Fruit fly (Drosophila melanogaster): ENCODE results near the gene MED24.

The MED24 gene

dm6 chr3L:8150812-8151211, 40.3 kb upstream of the MED24 start:
- no peak for TF ChIP-seq CG12236 (GFP tag; optimal IDR thresholded peaks at IDR 0.05)
- peak; percentile 26 for TF ChIP-seq Ets65A (GFP tag)
- no peak for TF ChIP-seq tio (GFP tag; optimal IDR thresholded peaks at IDR 0.05)
- TF ChIP-seq Sox102F (GFP tag; optimal IDR thresholded peaks at IDR 0.05): peak; percentile 3
- no peak for TF ChIP-seq wor (GFP tag; IDR thresholded peaks at IDR 0.05)

- TF ChIP-seq B-H2 (GFP tag; optimal IDR thresholded peaks at IDR 0.05) (no peak), CG6683 (GFP tag; optimal IDR thresholded peaks at IDR 0.05) (no peak), CG9215 (GFP tag; IDR thresholded peaks at IDR 0.05) (no peak), NFAT (GFP tag; IDR thresholded peaks at IDR 0.05) (no peak), sens (GFP tag) (peak; percentile 24), lmd (GFP tag; IDR thresholded peaks at IDR 0.05) (no peak), tx (GFP tag; optimal IDR thresholded peaks at IDR 0.05) (no peak), hbn (GFP tag; IDR thresholded peaks at IDR 0.05; ENCODE audit: partially characterized antibody) (peak; percentile 34; the same call in 1 of the 2 replicates), rib (GFP tag; IDR thresholded peaks at IDR 0.05) (peak; percentile 44; the same call in 1 of the 2 replicates), nom (GFP tag; optimal IDR thresholded peaks at IDR 0.05) (peak; percentile 12), CG32767 (GFP tag; IDR thresholded peaks at IDR 0.05) (no peak), fu2 (GFP tag; optimal IDR thresholded peaks at IDR 0.05) (no peak), insv (GFP tag; optimal IDR thresholded peaks at IDR 0.05) (no peak), Awh (GFP tag; IDR thresholded peaks at IDR 0.05) (no peak), Dbx (GFP tag; IDR thresholded peaks at IDR 0.05) (0 out of 3 replicates have a peak, but pooled peaks have one; percentile 13), row (GFP tag; IDR thresholded peaks at IDR 0.05) (0 out of 3 replicates have a peak, but pooled peaks have one; percentile 8), Poxn (GFP tag; IDR thresholded peaks at IDR 0.05) (no peak), CG13287 (GFP tag; IDR thresholded peaks at IDR 0.05; ENCODE audit: partially characterized antibody) (peak; percentile 36), sd (tag; optimal IDR thresholded peaks at IDR 0.05) (peak; percentile 20), zfh2 (GFP tag; optimal IDR thresholded peaks at IDR 0.05) (no peak), CG11696 (GFP tag; IDR thresholded peaks at IDR 0.05) (no peak), B-H1 (GFP tag; IDR thresholded peaks at IDR 0.05) (no peak), vnd (GFP tag; IDR thresholded peaks at IDR 0.05; ENCODE audit: partially characterized antibody) (no peak), Nf-YC (tag; optimal IDR thresholded peaks at IDR 0.05) (peak; percentile 34), CG7271 (tag; optimal IDR thresholded peaks at IDR 0.05) (no peak), Ets97D (GFP tag; optimal IDR thresholded peaks at IDR 0.05) (no peak), bab2 (GFP tag; optimal IDR thresholded peaks at IDR 0.05) (no peak), emc (GFP tag; optimal IDR thresholded peaks at IDR 0.05) (no peak), klu (GFP tag; IDR thresholded peaks at IDR 0.05) (no peak), Deaf1 (tag; optimal IDR thresholded peaks at IDR 0.05) (peak; percentile 45), CG9876 (GFP tag; optimal IDR thresholded peaks at IDR 0.05) (no peak), vvl (GFP tag; IDR thresholded peaks at IDR 0.05) (0 out of 2 replicates have a peak, but pooled peaks have one; percentile 41), ttk (GFP tag; IDR thresholded peaks at IDR 0.05) (no peak), CG11398 (GFP tag; optimal IDR thresholded peaks at IDR 0.05) (no peak), Adf1 (GFP tag; IDR thresholded peaks at IDR 0.05) (peak; percentile 45; the same call in 1 of the 2 replicates), CG11456 (GFP tag; IDR thresholded peaks at IDR 0.05) (no peak), croc (GFP tag; conservative IDR thresholded peaks at IDR 0.05) (no peak), CG10543 (GFP tag; optimal IDR thresholded peaks at IDR 0.05) (peak; percentile 40), grau (tag; optimal IDR thresholded peaks at IDR 0.05) (no peak), sens-2 (GFP tag; IDR thresholded peaks at IDR 0.05) (no peak), CG14710 (tag; optimal IDR thresholded peaks at IDR 0.05) (no peak), corto (GFP tag; optimal IDR thresholded peaks at IDR 0.05) (peak; percentile 66), Ptx1 (GFP tag; IDR thresholded peaks at IDR 0.05) (no peak), CG15479 (GFP tag; optimal IDR thresholded peaks at IDR 0.05) (no peak), so (GFP tag; IDR thresholded peaks at IDR 0.05) (0 out of 3 replicates have a peak, but pooled peaks have one; percentile 11), CG12769 (tag; optimal IDR thresholded peaks at IDR 0.05) (peak; percentile 58)
These were observed 39.3 kb upstream of the MED24 start, which contains the start of gene CG13676 for dm6 chr3L:8151727-8152199. Gene CG13676, minus strand, starts transcription at chr3L:8151813.

Measured in whole organism, embryonic.